Worm (Caenorhabditis elegans) whole organism, L4 larva: Measurements from ENCODE around the gene Y110A2AL.9.

ENCODE experiments used
- F10B5.3 ChIP-seq: sonication (generic microtip); optimal IDR thresholded peaks from 2 replicates; lab custom pipeline; 2016; ENCODE audit warnings: mild to moderate bottlenecking, missing genetic modification characterization, missing compliant biosample characterization
- ama-1 ChIP-seq: fragments of 150-350 bp; optimal IDR thresholded peaks from 2 replicates; lab custom pipeline; 2014; ENCODE audit warnings: inconsistent platforms, mixed read lengths
- daf-16 ChIP-seq, 3 experiments: sonication (generic microtip); optimal IDR thresholded peaks; 2 replicates each; lab custom pipeline; 2016 to 2017; ENCODE audit warnings: missing genetic modification characterization in 3 of 3, missing genetic modification reagents in 3 of 3, mild to moderate bottlenecking in 2 of 3, missing compliant biosample characterization in 2 of 3, missing biosample characterization in 1 of 3, moderate library complexity in 1 of 3
- lim-7 ChIP-seq: fragments of 200-800 bp; sonication (Bioruptor generic); IDR thresholded peaks from 2 replicates; pipeline ENCODE4 v1.3.6; 2022; ENCODE audit warnings: missing genetic modification characterization, missing compliant biosample characterization
- lin-13 ChIP-seq: fragments of 150-350 bp; optimal IDR thresholded peaks from 2 replicates; lab custom pipeline; 2014; ENCODE audit warnings: missing biosample characterization, missing genetic modification reagents, missing genetic modification characterization
- nhr-237 ChIP-seq: sonication (generic microtip); optimal IDR thresholded peaks from 2 replicates; lab custom pipeline; 2017; ENCODE audit warnings: missing biosample characterization, missing genetic modification characterization
- nhr-25 ChIP-seq: sonication (generic microtip); optimal IDR thresholded peaks from 2 replicates; lab custom pipeline; 2017; ENCODE audit warnings: missing genetic modification characterization, mild to moderate bottlenecking, missing compliant biosample characterization, antibody characterized with exemption, moderate library complexity, borderline replicate concordance; ENCODE audit not compliant: insufficient read depth
- nhr-28 ChIP-seq: fragments of 150-350 bp; optimal IDR thresholded peaks from 2 replicates; lab custom pipeline; 2014; ENCODE audit warnings: missing biosample characterization, missing genetic modification characterization
- pha-4 ChIP-seq, 2 experiments: fragments of 150-350 bp in 1 of 2; fragments of 200-800 bp in 1 of 2; sonication (Bioruptor generic) in 1 of 2; IDR thresholded peaks in 1 of 2; optimal IDR thresholded peaks in 1 of 2; 2 replicates each; pipeline versions ENCODE4 v1.3.6 to Lab custom; 2014 to 2022; ENCODE audit warnings: missing genetic modification characterization in 2 of 2, missing genetic modification reagents in 2 of 2, missing biosample characterization in 1 of 2, missing compliant biosample characterization in 1 of 2
- sdz-12 ChIP-seq: fragments of 200-800 bp; sonication (Bioruptor generic); optimal IDR thresholded peaks from 2 replicates; lab custom pipeline; 2018; ENCODE audit warnings: mild to moderate bottlenecking, missing genetic modification characterization, missing compliant biosample characterization
- snpc-4 ChIP-seq: fragments of 150-350 bp; optimal IDR thresholded peaks from 2 replicates; lab custom pipeline; 2014; ENCODE audit warnings: missing biosample characterization, missing genetic modification characterization
- unc-39 ChIP-seq: sonication (generic microtip); optimal IDR thresholded peaks from 2 replicates; lab custom pipeline; 2017; ENCODE audit warnings: missing biosample characterization, missing genetic modification characterization
- unc-62 ChIP-seq, 3 experiments: fragments of 150-350 bp in 1 of 3; sonication (generic microtip); optimal IDR thresholded peaks in 2 of 3; peaks in 1 of 3; 1 replicate in 1 of 3; 2 replicates in 2 of 3; lab custom pipeline; 2014 to 2017; ENCODE audit warnings: missing biosample characterization in 3 of 3, missing genetic modification characterization in 3 of 3, missing genetic modification reagents in 3 of 3, missing genotype in 1 of 3

DNA sequence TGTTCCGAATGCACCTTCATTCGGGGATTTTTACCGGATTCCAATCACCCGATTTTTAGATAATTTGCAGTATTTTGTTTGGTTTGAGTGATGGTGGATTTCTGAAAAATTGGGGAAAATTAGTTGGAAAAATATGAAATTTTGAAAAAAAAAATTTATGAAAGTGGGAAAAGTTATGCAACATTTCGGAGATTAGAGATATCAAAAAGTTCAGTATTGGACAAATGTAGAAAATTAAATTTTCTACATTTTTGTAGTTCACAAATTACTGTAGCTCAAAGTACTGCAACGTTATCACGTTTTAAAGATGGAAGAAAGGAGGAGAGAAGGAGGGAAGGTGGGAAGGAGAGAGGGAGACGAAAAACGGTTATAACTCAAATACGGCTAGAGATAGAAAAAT is 13.9 kb downstream of the Y110A2AL.9 start, which contains the start of gene ptc-3:
- no peak for TF ChIP-seq nhr-237 (tag; lab: Kevin White, UChicago)
- TF ChIP-seq nhr-25, result no peak
- TF ChIP-seq unc-62 (GFP tag; optimal IDR thresholded peaks at IDR 0.05 in 1 of 2; lab: Kevin White, UChicago), result no peak
- no peak for TF ChIP-seq unc-62 (tag; optimal IDR thresholded peaks at IDR 0.05; lab: Kevin White, UChicago)
- no peak for TF ChIP-seq lim-7 (GFP tag; lab: Robert Waterston, UW)
- TF ChIP-seq lin-13 (GFP tag; lab: Kevin White, UChicago), result no peak
- TF ChIP-seq daf-16 (GFP tag; optimal IDR thresholded peaks at IDR 0.05; lab: Kevin White, UChicago), result no peak
- no peak for TF ChIP-seq daf-16 (tag; optimal IDR thresholded peaks at IDR 0.05; lab: Kevin White, UChicago)
- no peak for TF ChIP-seq ama-1
- TF ChIP-seq snpc-4 (tag; lab: Kevin White, UChicago), result no peak
- no peak for TF ChIP-seq nhr-28 (tag; lab: Kevin White, UChicago)
- no peak for TF ChIP-seq pha-4 (GFP tag; IDR thresholded peaks at IDR 0.05; lab: Robert Waterston, UW)
- no peak for TF ChIP-seq pha-4 (tag; optimal IDR thresholded peaks at IDR 0.05; lab: Kevin White, UChicago)
- no peak for TF ChIP-seq sdz-12 (GFP tag; lab: Kevin White, UChicago)
- no peak for TF ChIP-seq F10B5.3 (tag; lab: Kevin White, UChicago)
- TF ChIP-seq unc-39 (tag; lab: Kevin White, UChicago), result no peak
